Worm (Caenorhabditis elegans) whole organism, young adult: Measurements from ENCODE around the gene spig-9.

Experiments
- Y53G8AR.9 ChIP-seq: fragments of 200-800 bp; sonication (Bioruptor generic); conservative IDR thresholded peaks from 2 replicates; pipeline ENCODE4 v1.3.6; 2022; ENCODE audit warnings: missing genetic modification reagents, missing genetic modification characterization, missing compliant biosample characterization
- ZK185.1 ChIP-seq: sonication (generic microtip); optimal IDR thresholded peaks from 2 replicates; lab custom pipeline; 2016; ENCODE audit warnings: mild to moderate bottlenecking, missing genetic modification characterization, missing compliant biosample characterization; ENCODE audit not compliant: poor library complexity, severe bottlenecking
- ama-1 ChIP-seq, 3 experiments: fragments of 150-350 bp in 1 of 3; sonication (generic microtip) in 2 of 3; optimal IDR thresholded peaks; 2 replicates each; lab custom pipeline; 2014 to 2018; ENCODE audit warnings: missing biosample characterization in 2 of 3, missing genetic modification characterization in 2 of 3, missing genetic modification reagents in 2 of 3
- atf-7 ChIP-seq: sonication (generic microtip); optimal IDR thresholded peaks from 2 replicates; lab custom pipeline; 2017; ENCODE audit warnings: mild to moderate bottlenecking, missing genetic modification characterization, missing compliant biosample characterization
- attf-3 ChIP-seq: fragments of 200-800 bp; sonication (Bioruptor generic); conservative IDR thresholded peaks from 2 replicates; pipeline ENCODE4 v1.3.6; 2022; ENCODE audit warnings: missing genetic modification reagents, missing genetic modification characterization, missing compliant biosample characterization
- ceh-27 ChIP-seq: fragments of 200-800 bp; sonication (Bioruptor generic); optimal IDR thresholded peaks from 2 replicates; lab custom pipeline; 2018; ENCODE audit warnings: mild to moderate bottlenecking, missing genetic modification characterization, moderate library complexity, missing compliant biosample characterization
- ekl-4 ChIP-seq: fragments of 200-800 bp; sonication (Bioruptor generic); IDR thresholded peaks from 2 replicates; pipeline ENCODE4 v1.3.6; 2022; ENCODE audit warnings: missing genetic modification reagents, missing genetic modification characterization, missing compliant biosample characterization
- hmg-20 ChIP-seq: fragments of 200-800 bp; sonication (Bioruptor generic); IDR thresholded peaks from 2 replicates; pipeline ENCODE4 v1.3.6; 2022; ENCODE audit warnings: missing genetic modification reagents, missing genetic modification characterization, missing compliant biosample characterization
- lag-1 ChIP-seq: fragments of 200-800 bp; sonication (Bioruptor generic); IDR thresholded peaks from 2 replicates; pipeline ENCODE4 v1.3.6; 2022; ENCODE audit warnings: missing genetic modification reagents, missing genetic modification characterization, missing compliant biosample characterization
- let-526 ChIP-seq: fragments of 200-800 bp; sonication (Bioruptor generic); IDR thresholded peaks from 2 replicates; pipeline ENCODE4 v1.3.6; 2022; ENCODE audit warnings: missing genetic modification reagents, missing genetic modification characterization, missing compliant biosample characterization
- madf-3 ChIP-seq: fragments of 200-800 bp; sonication (Bioruptor generic); IDR thresholded peaks from 2 replicates; pipeline ENCODE4 v1.3.6; 2022; ENCODE audit warnings: missing genetic modification reagents, missing genetic modification characterization, missing compliant biosample characterization
- tbx-9 ChIP-seq: sonication (generic microtip); optimal IDR thresholded peaks from 2 replicates; lab custom pipeline; 2016; ENCODE audit warnings: borderline replicate concordance, missing genetic modification characterization, inconsistent platforms, missing compliant biosample characterization
- tlf-1 ChIP-seq: fragments of 200-800 bp; sonication (Bioruptor generic); optimal IDR thresholded peaks from 2 replicates; lab custom pipeline; 2018; ENCODE audit warnings: mild to moderate bottlenecking, missing genetic modification characterization, missing compliant biosample characterization
- unc-130 ChIP-seq: sonication (generic microtip); optimal IDR thresholded peaks from 2 replicates; lab custom pipeline; 2016; ENCODE audit warnings: missing genetic modification reagents, missing genetic modification characterization, missing compliant biosample characterization

DNA sequence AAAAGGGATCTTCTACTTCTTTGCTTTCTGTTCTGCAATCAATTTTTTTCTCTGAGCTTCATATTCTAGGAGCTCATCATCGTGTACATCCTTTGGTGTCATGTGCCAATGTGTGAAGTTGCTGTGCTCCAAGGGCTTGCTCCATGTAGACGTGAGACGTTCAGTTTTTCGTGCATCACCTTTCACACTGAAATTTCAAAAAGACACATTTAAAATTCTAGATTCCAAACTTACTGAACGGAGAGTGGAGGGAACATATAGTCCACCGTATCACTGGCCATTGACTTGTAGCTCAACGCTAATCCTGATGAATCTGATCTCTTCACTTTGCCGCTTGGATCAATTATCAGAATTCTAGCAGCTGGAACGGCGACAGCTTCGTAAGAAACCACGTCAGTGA is 39.1 kb upstream of the spig-9 start:
- TF ChIP-seq Y53G8AR.9 = no peak
- no peak for TF ChIP-seq attf-3 (GFP tag; lab: Robert Waterston, UW)
- no peak for TF ChIP-seq tlf-1 (GFP tag; lab: Kevin White, UChicago)
- no peak for TF ChIP-seq lag-1 (GFP tag; lab: Robert Waterston, UW)
- TF ChIP-seq let-526 (GFP tag; lab: Robert Waterston, UW) = no peak
- TF ChIP-seq ekl-4 (GFP tag; lab: Robert Waterston, UW) = no peak
- TF ChIP-seq atf-7 (tag; lab: Kevin White, UChicago) = no peak
- TF ChIP-seq unc-130 = no peak
- no peak for TF ChIP-seq madf-3 (GFP tag; lab: Robert Waterston, UW)
- TF ChIP-seq ceh-27 (GFP tag; lab: Kevin White, UChicago) = no peak
- TF ChIP-seq ama-1 (optimal IDR thresholded peaks at IDR 0.05; lab: Kevin White, UChicago) = no peak
- no peak for TF ChIP-seq ama-1 (GFP tag; optimal IDR thresholded peaks at IDR 0.05; lab: Kevin White, UChicago)
- TF ChIP-seq tbx-9 (tag; lab: Kevin White, UChicago) = no peak
- no peak for TF ChIP-seq hmg-20 (GFP tag; lab: Robert Waterston, UW)
- no peak for TF ChIP-seq ZK185.1 (tag; lab: Kevin White, UChicago)
